Fruit fly (Drosophila melanogaster): Measurements from ENCODE around the gene Orct.

dm6 chr3R:24278738-24279137, 2.7 kb downstream of the Orct start:
- TF ChIP-seq CG8478 (optimal IDR thresholded peaks at IDR 0.05) (no peak), CTCF (optimal IDR thresholded peaks at IDR 0.05) (no peak)

Measured in S2 (cell line).